Fruit fly (Drosophila melanogaster) whole organism, embryonic: ENCODE data around the gene cno.

ENCODE experiments used
- Asciz ChIP-seq: fragments of 200-800 bp; sonication (Bioruptor generic); optimal IDR thresholded peaks from 2 replicates; lab custom pipeline; 2017; ENCODE audit warnings: missing biosample characterization, mild to moderate bottlenecking, missing genetic modification characterization, missing genetic modification reagents
- CG10321 ChIP-seq: fragments of 200-800 bp; sonication (Bioruptor generic); IDR thresholded peaks from 2 replicates; pipeline ENCODE4 v1.3.6; 2022; ENCODE audit warnings: missing biosample characterization, missing genetic modification characterization
- CG12104 ChIP-seq: fragments of 200-800 bp; sonication (Bioruptor generic); optimal IDR thresholded peaks from 3 replicates; lab custom pipeline; 2016; ENCODE audit warnings: missing biosample characterization, missing genetic modification characterization
- CG12155 ChIP-seq: fragments of 200-800 bp; sonication (Bioruptor generic); optimal IDR thresholded peaks from 3 replicates; lab custom pipeline; 2016; ENCODE audit warnings: missing biosample characterization, missing genetic modification characterization
- CG15011 ChIP-seq: fragments of 200-800 bp; sonication (Bioruptor generic); optimal IDR thresholded peaks from 3 replicates; lab custom pipeline; 2018; ENCODE audit warnings: missing biosample characterization, mild to moderate bottlenecking, missing genetic modification characterization
- CG17359 ChIP-seq: fragments of 200-800 bp; sonication (Bioruptor generic); optimal IDR thresholded peaks from 3 replicates; lab custom pipeline; 2018; ENCODE audit warnings: missing biosample characterization, mild to moderate bottlenecking, missing genetic modification characterization, moderate library complexity
- CG18262 ChIP-seq: fragments of 200-800 bp; optimal IDR thresholded peaks from 3 replicates; lab custom pipeline; 2019; ENCODE audit warnings: missing biosample characterization, mild to moderate bottlenecking, missing genetic modification characterization, moderate library complexity
- CG2116 ChIP-seq: fragments of 200-800 bp; sonication (Bioruptor generic); optimal IDR thresholded peaks from 3 replicates; lab custom pipeline; 2018; ENCODE audit warnings: missing biosample characterization, mild to moderate bottlenecking, missing genetic modification characterization
- CG30403 ChIP-seq: fragments of 200-800 bp; sonication (Bioruptor generic); optimal IDR thresholded peaks from 3 replicates; lab custom pipeline; 2016; ENCODE audit warnings: missing biosample characterization, missing genetic modification characterization
- CG31224 ChIP-seq: fragments of 200-800 bp; sonication (Bioruptor generic); IDR thresholded peaks from 2 replicates; pipeline ENCODE4 v1.3.6; 2022; ENCODE audit warnings: missing biosample characterization, missing genetic modification characterization
- CG3847 ChIP-seq: fragments of 200-800 bp; sonication (Bioruptor generic); IDR thresholded peaks from 2 replicates; pipeline ENCODE4 v1.3.6; 2022; ENCODE audit warnings: missing biosample characterization, missing genetic modification characterization
- CG4707 ChIP-seq: fragments of 200-800 bp; sonication (Bioruptor generic); optimal IDR thresholded peaks from 2 replicates; lab custom pipeline; 2018; ENCODE audit warnings: missing biosample characterization, mild to moderate bottlenecking, missing genetic modification characterization, moderate library complexity
- CG6254 ChIP-seq: fragments of 200-800 bp; sonication (Bioruptor generic); optimal IDR thresholded peaks from 3 replicates; lab custom pipeline; 2017; ENCODE audit warnings: mild to moderate bottlenecking, missing biosample characterization, missing genetic modification reagents, missing genetic modification characterization
- CG6654 ChIP-seq: fragments of 200-800 bp; sonication (Bioruptor generic); optimal IDR thresholded peaks from 2 replicates; lab custom pipeline; 2017; ENCODE audit warnings: missing biosample characterization, mild to moderate bottlenecking, missing genetic modification characterization
- CG7271 ChIP-seq: fragments of 200-800 bp; sonication (Bioruptor generic); optimal IDR thresholded peaks from 2 replicates; lab custom pipeline; 2018; ENCODE audit warnings: missing biosample characterization, mild to moderate bottlenecking, missing genetic modification characterization, moderate library complexity
- CG9215 ChIP-seq: fragments of 200-800 bp; sonication (Bioruptor generic); IDR thresholded peaks from 2 replicates; pipeline ENCODE4 v1.3.6; 2022; ENCODE audit warnings: missing biosample characterization, missing genetic modification characterization
- CG9876 ChIP-seq: fragments of 200-800 bp; sonication (Bioruptor generic); optimal IDR thresholded peaks from 2 replicates; lab custom pipeline; 2016; ENCODE audit warnings: missing biosample characterization, missing genetic modification characterization
- CHES-1-like ChIP-seq: fragments of 200-800 bp; sonication (Bioruptor generic); optimal IDR thresholded peaks from 2 replicates; lab custom pipeline; 2016; ENCODE audit warnings: missing biosample characterization, missing genetic modification characterization
- D19A ChIP-seq: fragments of 200-800 bp; optimal IDR thresholded peaks from 3 replicates; lab custom pipeline; 2019; ENCODE audit warnings: missing biosample characterization, mild to moderate bottlenecking, missing genetic modification characterization, moderate library complexity
- Doc2 ChIP-seq: fragments of 200-800 bp; sonication (Bioruptor generic); IDR thresholded peaks from 2 replicates; pipeline ENCODE4 v1.3.6; 2022; ENCODE audit warnings: missing biosample characterization, missing genetic modification characterization
- Dp ChIP-seq: fragments of 200-800 bp; sonication (Bioruptor generic); optimal IDR thresholded peaks from 2 replicates; lab custom pipeline; 2018; ENCODE audit warnings: missing biosample characterization, mild to moderate bottlenecking, missing genetic modification characterization, moderate library complexity
- E2f2 ChIP-seq: fragments of 200-800 bp; sonication (Bioruptor generic); IDR thresholded peaks from 2 replicates; pipeline ENCODE4 v1.3.6; 2022; ENCODE audit warnings: missing biosample characterization, missing genetic modification characterization
- GATAe ChIP-seq: fragments of 200-800 bp; sonication (Bioruptor generic); conservative IDR thresholded peaks from 2 replicates; pipeline ENCODE4 v1.3.6; 2022; ENCODE audit warnings: missing biosample characterization, missing genetic modification characterization
- Hmr ChIP-seq: fragments of 200-800 bp; sonication (Bioruptor generic); optimal IDR thresholded peaks from 3 replicates; lab custom pipeline; 2017; ENCODE audit warnings: mild to moderate bottlenecking, missing biosample characterization, missing genetic modification reagents, missing genetic modification characterization
- Hsf ChIP-seq: fragments of 200-800 bp; sonication (Bioruptor generic); optimal IDR thresholded peaks from 3 replicates; lab custom pipeline; 2016; ENCODE audit warnings: missing biosample characterization, missing genetic modification characterization
- Jarid2 ChIP-seq: fragments of 200-800 bp; sonication (Bioruptor generic); optimal IDR thresholded peaks from 3 replicates; lab custom pipeline; 2017; ENCODE audit warnings: mild to moderate bottlenecking, missing biosample characterization, missing genetic modification reagents, missing genetic modification characterization
- Kr ChIP-seq: fragments of 200-800 bp; sonication (Bioruptor generic); optimal IDR thresholded peaks from 2 replicates; lab custom pipeline; 2017; ENCODE audit warnings: missing biosample characterization, mild to moderate bottlenecking, missing genetic modification characterization
- Nf-YA ChIP-seq: fragments of 200-800 bp; sonication (Bioruptor generic); IDR thresholded peaks from 2 replicates; pipeline ENCODE4 v1.3.6; 2022; ENCODE audit warnings: missing biosample characterization, missing genetic modification characterization
- NfI ChIP-seq: fragments of 200-800 bp; sonication (Bioruptor generic); optimal IDR thresholded peaks from 3 replicates; lab custom pipeline; 2018; ENCODE audit warnings: missing biosample characterization, mild to moderate bottlenecking, missing genetic modification characterization, moderate library complexity
- Oli ChIP-seq: fragments of 200-800 bp; sonication (Bioruptor generic); optimal IDR thresholded peaks from 2 replicates; lab custom pipeline; 2018; ENCODE audit warnings: missing biosample characterization, mild to moderate bottlenecking, missing genetic modification characterization, moderate library complexity
- PHDP ChIP-seq: fragments of 200-800 bp; sonication (Bioruptor generic); optimal IDR thresholded peaks from 3 replicates; lab custom pipeline; 2018; ENCODE audit warnings: missing biosample characterization, mild to moderate bottlenecking, missing genetic modification characterization, moderate library complexity
- Ptx1 ChIP-seq: fragments of 200-800 bp; sonication (Bioruptor generic); IDR thresholded peaks from 2 replicates; pipeline ENCODE4 v1.3.6; 2022; ENCODE audit warnings: missing biosample characterization, missing genetic modification characterization
- Rx ChIP-seq: fragments of 200-800 bp; sonication (Bioruptor generic); IDR thresholded peaks from 2 replicates; pipeline ENCODE4 v1.3.6; 2022; ENCODE audit warnings: missing biosample characterization, missing genetic modification characterization
- al ChIP-seq: fragments of 200-800 bp; sonication (Bioruptor generic); IDR thresholded peaks from 2 replicates; pipeline ENCODE4 v1.3.6; 2022; ENCODE audit warnings: missing biosample characterization, missing genetic modification characterization
- cg ChIP-seq: fragments of 200-800 bp; sonication (Bioruptor generic); optimal IDR thresholded peaks from 3 replicates; lab custom pipeline; 2019; ENCODE audit warnings: missing biosample characterization, mild to moderate bottlenecking, missing genetic modification characterization, moderate library complexity
- corto ChIP-seq: fragments of 200-800 bp; sonication (Bioruptor generic); optimal IDR thresholded peaks from 2 replicates; lab custom pipeline; 2016; ENCODE audit warnings: missing biosample characterization, mild to moderate bottlenecking, missing genetic modification characterization, moderate library complexity
- crp ChIP-seq, 2 experiments: fragments of 200-800 bp; sonication (Bioruptor generic); optimal IDR thresholded peaks; 2 replicates in 1 of 2; 3 replicates in 1 of 2; lab custom pipeline; 2017; ENCODE audit warnings: missing biosample characterization in 2 of 2, missing genetic modification characterization in 2 of 2, mild to moderate bottlenecking in 1 of 2, moderate library complexity in 1 of 2
- cwo ChIP-seq: fragments of 200-800 bp; sonication (Bioruptor generic); optimal IDR thresholded peaks from 3 replicates; lab custom pipeline; 2017; ENCODE audit warnings: missing biosample characterization, missing genetic modification characterization, mild to moderate bottlenecking, moderate library complexity, missing genetic modification reagents
- disco-r ChIP-seq: fragments of 200-800 bp; sonication (Bioruptor generic); optimal IDR thresholded peaks from 2 replicates; lab custom pipeline; 2016; ENCODE audit warnings: missing biosample characterization, missing genetic modification characterization
- ftz-f1 ChIP-seq: fragments of 200-800 bp; sonication (Bioruptor generic); optimal IDR thresholded peaks from 2 replicates; lab custom pipeline; 2016; ENCODE audit warnings: missing biosample characterization, missing genetic modification characterization
- mld ChIP-seq: fragments of 200-800 bp; sonication (Bioruptor generic); IDR thresholded peaks from 3 replicates; pipeline ENCODE4 v1.3.6; 2022; ENCODE audit warnings: missing biosample characterization, missing genetic modification characterization; ENCODE audit not compliant: partially characterized antibody
- odd ChIP-seq: fragments of 200-800 bp; sonication (Bioruptor generic); optimal IDR thresholded peaks from 2 replicates; lab custom pipeline; 2017; ENCODE audit warnings: missing biosample characterization, mild to moderate bottlenecking, missing genetic modification characterization
- ranshi ChIP-seq: fragments of 200-800 bp; sonication (Bioruptor generic); IDR thresholded peaks from 2 replicates; pipeline ENCODE4 v1.3.6; 2022; ENCODE audit warnings: missing biosample characterization, missing genetic modification characterization
- tio ChIP-seq: fragments of 200-800 bp; sonication (Bioruptor generic); optimal IDR thresholded peaks from 2 replicates; lab custom pipeline; 2017; ENCODE audit warnings: missing biosample characterization, missing genetic modification characterization, inconsistent platforms
- vvl ChIP-seq: fragments of 200-800 bp; sonication (Bioruptor generic); IDR thresholded peaks from 2 replicates; pipeline ENCODE4 v1.3.6; 2022; ENCODE audit warnings: missing biosample characterization, missing genetic modification characterization

Gene cno

DNA sequence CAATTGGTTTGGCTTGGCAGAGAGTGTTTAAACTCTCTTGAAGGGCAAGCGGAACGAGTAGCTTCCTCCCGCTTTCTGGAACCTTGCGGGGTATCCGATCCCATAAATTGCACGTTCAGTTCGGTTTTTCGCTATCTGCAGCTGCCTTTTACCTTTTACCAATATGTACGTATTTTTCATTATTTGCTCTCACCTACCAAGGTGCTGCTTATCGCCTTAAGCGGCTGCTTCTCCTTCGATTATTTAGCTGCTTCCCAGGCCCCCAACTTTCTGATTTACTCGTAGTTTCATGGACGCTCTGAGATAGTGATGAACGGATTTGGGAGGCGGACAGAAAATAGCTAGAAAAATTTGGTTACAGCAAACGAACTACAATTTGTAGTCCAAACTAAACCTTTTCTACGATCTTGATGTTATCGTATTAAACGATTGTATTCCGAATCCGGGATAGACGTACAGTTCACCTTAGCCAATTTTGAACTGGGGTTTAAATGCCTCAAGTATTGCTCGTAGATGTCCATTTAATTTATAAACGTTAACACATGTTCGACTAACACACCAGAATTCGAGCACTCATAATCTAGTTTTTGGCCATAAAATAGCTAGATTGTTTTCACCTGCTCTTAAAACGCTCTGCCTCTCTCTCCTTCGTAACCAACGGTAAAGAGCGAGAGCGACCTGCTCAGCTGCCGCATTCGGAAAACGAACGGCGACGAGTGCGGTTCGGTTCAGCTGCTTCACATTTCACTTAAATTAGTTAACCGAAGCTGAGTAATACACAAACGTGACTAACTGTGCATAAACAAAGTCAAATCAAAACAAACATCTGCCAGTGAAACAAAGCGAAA is 47.2 kb upstream of the cno start (continued):
- TF ChIP-seq cg (GFP tag; lab: Kevin White, UChicago) (peak; percentile 20), corto (GFP tag; lab: Kevin White, UChicago) (no peak), Nf-YA (GFP tag; lab: Robert Waterston, UW) (no peak), tio (GFP tag; lab: Kevin White, UChicago) (no peak), CG12155 (GFP tag; lab: Kevin White, UChicago) (peak; percentile 49), crp (GFP tag; optimal IDR thresholded peaks at IDR 0.05; lab: Kevin White, UChicago) (peak in 1 of 2 experiments; percentile 16), CHES-1-like (GFP tag; lab: Kevin White, UChicago) (peak; percentile 31), Rx (GFP tag; lab: Robert Waterston, UW) (0 out of 2 replicates have a peak, but pooled peaks have one; percentile 2), CG30403 (GFP tag; lab: Kevin White, UChicago) (peak; percentile 39), Doc2 (GFP tag; lab: Robert Waterston, UW) (no peak), cwo (GFP tag; lab: Kevin White, UChicago) (peak; percentile 61), Asciz (GFP tag; lab: Kevin White, UChicago) (peak; percentile 2), CG9876 (GFP tag; lab: Kevin White, UChicago) (peak; percentile 45), PHDP (tag; lab: Kevin White, UChicago) (peak; percentile 6), NfI (GFP tag; lab: Kevin White, UChicago) (peak; percentile 48), ftz-f1 (GFP tag; lab: Kevin White, UChicago) (peak; percentile 58), odd (GFP tag; lab: Kevin White, UChicago) (peak; percentile 45), D19A (peak; percentile 31), disco-r (GFP tag; lab: Kevin White, UChicago) (peak; percentile 14), CG12104 (GFP tag; lab: Kevin White, UChicago) (peak; percentile 32), CG18262 (tag; lab: Kevin White, UChicago) (peak; percentile 47), Hmr (GFP tag; lab: Kevin White, UChicago) (peak; percentile 54), Jarid2 (GFP tag; lab: Kevin White, UChicago) (peak; percentile 79), CG6254 (GFP tag; lab: Kevin White, UChicago) (no peak)

DNA sequence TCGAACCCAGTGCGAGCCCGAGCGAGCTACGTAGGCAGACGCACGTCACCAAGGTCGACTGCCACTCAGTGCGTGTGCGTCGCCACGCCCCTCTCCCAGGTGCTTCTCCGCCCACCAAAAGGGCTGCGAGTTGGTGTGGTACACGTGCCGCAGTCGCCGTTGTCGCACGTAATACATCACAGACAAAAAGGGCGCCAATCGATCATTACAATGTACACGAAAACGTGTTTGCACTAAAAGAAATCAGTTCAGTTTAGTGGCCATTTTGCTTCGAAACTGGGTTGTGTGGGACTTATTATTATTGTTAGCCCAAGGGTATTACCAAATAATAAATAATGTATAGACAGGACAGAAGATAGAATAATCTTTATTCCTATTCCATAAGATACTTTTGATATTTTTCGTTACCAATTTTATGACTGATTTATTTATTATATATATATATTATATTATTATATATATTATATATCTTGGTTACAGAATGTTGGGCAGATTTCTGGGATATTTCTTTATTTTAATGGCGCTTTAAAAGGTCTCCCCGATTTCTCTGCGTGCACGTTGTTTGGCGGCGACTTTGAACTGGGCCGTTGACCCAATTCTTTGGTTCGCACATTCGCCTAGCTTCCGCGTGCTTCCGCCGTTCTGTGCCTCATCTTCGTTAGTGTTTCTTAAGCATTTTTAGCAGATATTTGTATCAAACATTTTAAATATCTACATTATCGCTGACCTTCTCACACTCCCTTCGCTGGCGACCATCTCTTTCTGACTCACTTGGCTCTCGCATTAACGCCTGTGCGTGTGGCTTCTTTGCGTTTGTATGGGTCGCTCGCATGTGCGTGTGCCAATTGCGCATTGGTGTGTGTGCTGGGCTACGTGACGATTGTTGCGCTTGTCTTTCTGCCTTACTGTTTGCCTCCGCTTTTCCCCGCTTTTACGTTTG is 46.3 kb upstream of the cno start:
- TF ChIP-seq CG10321 (GFP tag; lab: Robert Waterston, UW) (peak; percentile 71; the same call in 1 of the 2 replicates), CG4707 (GFP tag; lab: Kevin White, UChicago) (peak; percentile 35), CG3847 (GFP tag; lab: Robert Waterston, UW) (peak; percentile 82), al (GFP tag; lab: Robert Waterston, UW) (peak; percentile 79), CG17359 (tag; lab: Kevin White, UChicago) (peak; percentile 85), CG31224 (GFP tag; lab: Robert Waterston, UW) (peak; percentile 61), Kr (peak; percentile 37), GATAe (GFP tag; lab: Robert Waterston, UW) (no peak; the same call in 1 of the 2 replicates), Dp (GFP tag; lab: Kevin White, UChicago) (no peak), CG7271 (tag; lab: Kevin White, UChicago) (peak; percentile 46), CG9215 (no peak; the same call in 1 of the 2 replicates), vvl (peak; percentile 75), CG6654 (GFP tag; lab: Kevin White, UChicago) (peak; percentile 53), ranshi (GFP tag; lab: Robert Waterston, UW) (no peak; the same call in 1 of the 2 replicates), Oli (tag; lab: Kevin White, UChicago) (peak; percentile 92), mld (GFP tag; lab: Robert Waterston, UW) (0 out of 3 replicates have a peak, but pooled peaks have one; percentile 37), CG15011 (GFP tag; lab: Kevin White, UChicago) (no peak), E2f2 (GFP tag; lab: Robert Waterston, UW) (peak; percentile 58; the same call in 1 of the 2 replicates), CG2116 (peak; percentile 22), Ptx1 (GFP tag; lab: Robert Waterston, UW) (peak; percentile 83), Hsf (GFP tag; lab: Kevin White, UChicago) (peak; percentile 4)
